Fruit fly (Drosophila melanogaster): Measurements from ENCODE around the gene CG4686.

The CG4686 gene

DNA sequence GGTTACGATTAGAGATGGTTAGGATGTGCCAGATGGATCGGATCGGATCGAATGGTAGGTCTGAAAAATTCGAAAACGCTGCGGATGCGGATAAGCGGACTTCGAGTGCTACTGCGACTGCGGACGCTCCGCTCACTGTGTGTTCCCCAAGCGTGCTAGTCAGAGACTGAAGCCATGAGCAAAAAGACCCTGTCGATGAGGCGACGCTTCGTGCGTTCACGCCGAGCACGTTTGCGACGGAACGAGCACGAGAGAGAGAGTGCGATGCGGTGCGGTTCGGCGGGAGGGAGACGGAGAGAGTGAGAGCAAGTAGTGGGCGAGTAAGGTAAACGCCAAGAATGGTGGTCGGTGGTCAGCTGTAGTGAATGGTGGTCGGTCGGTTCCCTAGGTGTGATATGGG, 27.6 kb upstream of the CG4686 start, which contains the start of gene bnl (continued):
- peak; percentile 23 for TF ChIP-seq CG6854 (GFP tag; optimal IDR thresholded peaks at IDR 0.05)
- TF ChIP-seq cwo (GFP tag; optimal IDR thresholded peaks at IDR 0.05), result peak; percentile 85
- peak; percentile 41 for TF ChIP-seq MTF-1 (GFP tag; optimal IDR thresholded peaks at IDR 0.05; ENCODE audit: borderline replicate concordance)
- TF ChIP-seq ara (GFP tag; IDR thresholded peaks at IDR 0.05), result peak; percentile 58; the same call in 1 of the 2 replicates
- TF ChIP-seq dati (GFP tag; IDR thresholded peaks at IDR 0.05), result no peak
- no peak for TF ChIP-seq CG17612 (GFP tag; IDR thresholded peaks at IDR 0.05)
- 0 out of 2 replicates have a peak, but pooled peaks have one; percentile 28 for TF ChIP-seq Oaz (GFP tag; IDR thresholded peaks at IDR 0.05)
- TF ChIP-seq trh (GFP tag; optimal IDR thresholded peaks at IDR 0.05), result no peak
- no peak for TF ChIP-seq Usf (GFP tag; optimal IDR thresholded peaks at IDR 0.05)
- TF ChIP-seq bsh (GFP tag; optimal IDR thresholded peaks at IDR 0.05), result peak; percentile 11 to 29
- no peak for TF ChIP-seq CG10267 (tag; optimal IDR thresholded peaks at IDR 0.05)
- peak in 1 of 2 experiments; percentile 62 for TF ChIP-seq Eip74EF (GFP tag; optimal IDR thresholded peaks at IDR 0.05)
- peak; percentile 31 for TF ChIP-seq phol (tag; optimal IDR thresholded peaks at IDR 0.05)
- no peak for TF ChIP-seq CG7839 (tag; optimal IDR thresholded peaks at IDR 0.05)
- peak; percentile 70 for TF ChIP-seq Drgx (GFP tag; IDR thresholded peaks at IDR 0.05)
- peak; percentile 22; the same call in 1 of the 2 replicates for TF ChIP-seq MBD-R2 (GFP tag; IDR thresholded peaks at IDR 0.05)
- TF ChIP-seq onecut (GFP tag; IDR thresholded peaks at IDR 0.05), result peak; percentile 51
- TF ChIP-seq Hand (GFP tag; optimal IDR thresholded peaks at IDR 0.05), result peak; percentile 6
- TF ChIP-seq CG16779 (GFP tag; IDR thresholded peaks at IDR 0.05), result 0 out of 2 replicates have a peak, but pooled peaks have one; percentile 64
- TF ChIP-seq sqz (GFP tag; optimal IDR thresholded peaks at IDR 0.05), result peak; percentile 9
- no peak for TF ChIP-seq zfh2 (GFP tag; optimal IDR thresholded peaks at IDR 0.05)
- no peak for TF ChIP-seq ase (GFP tag; IDR thresholded peaks at IDR 0.05)
- peak; percentile 22; the same call in 1 of the 2 replicates for TF ChIP-seq GATAe (GFP tag; conservative IDR thresholded peaks at IDR 0.05)
- TF ChIP-seq lbe (GFP tag; optimal IDR thresholded peaks at IDR 0.05), result no peak
- no peak for TF ChIP-seq psq (GFP tag; optimal IDR thresholded peaks at IDR 0.05)
- no peak for TF ChIP-seq CG10565 (GFP tag; optimal IDR thresholded peaks at IDR 0.05)
- TF ChIP-seq CG10654 (GFP tag; optimal IDR thresholded peaks at IDR 0.05), result no peak
- TF ChIP-seq oc (tag; optimal IDR thresholded peaks at IDR 0.05), result peak; percentile 60
- TF ChIP-seq az2 (GFP tag; optimal IDR thresholded peaks at IDR 0.05), result no peak
- peak; percentile 31 for TF ChIP-seq Hey (tag; optimal IDR thresholded peaks at IDR 0.05)
- TF ChIP-seq Dip2 (GFP tag; IDR thresholded peaks at IDR 0.05), result no peak
- TF ChIP-seq Bdp1 (GFP tag; optimal IDR thresholded peaks at IDR 0.05), result peak; percentile 53
- no peak for TF ChIP-seq h (optimal IDR thresholded peaks at IDR 0.05)
- peak; percentile 56 for TF ChIP-seq Side (GFP tag; optimal IDR thresholded peaks at IDR 0.05)
- TF ChIP-seq CG6254 (GFP tag; optimal IDR thresholded peaks at IDR 0.05), result peak; percentile 16
- peak; percentile 6 for TF ChIP-seq NC2α (GFP tag; optimal IDR thresholded peaks at IDR 0.05)
- peak; percentile 28 for TF ChIP-seq Myb (GFP tag; optimal IDR thresholded peaks at IDR 0.05)
- TF ChIP-seq Bgb (GFP tag; IDR thresholded peaks at IDR 0.05; ENCODE audit: partially characterized antibody), result peak; percentile 76
- no peak for TF ChIP-seq Dfd (GFP tag; optimal IDR thresholded peaks at IDR 0.05)
- TF ChIP-seq Doc2 (GFP tag; IDR thresholded peaks at IDR 0.05), result no peak
- no peak for TF ChIP-seq CG6683 (GFP tag; optimal IDR thresholded peaks at IDR 0.05)
- peak; percentile 54 for TF ChIP-seq Hmr (GFP tag; optimal IDR thresholded peaks at IDR 0.05)
- no peak for TF ChIP-seq D19B (GFP tag; optimal IDR thresholded peaks at IDR 0.05)
- TF ChIP-seq bbx (GFP tag; IDR thresholded peaks at IDR 0.05; ENCODE audit: partially characterized antibody), result peak; percentile 76
- TF ChIP-seq ken (GFP tag; IDR thresholded peaks at IDR 0.05), result peak; percentile 40; the same call in 1 of the 3 replicates
- TF ChIP-seq Doc3 (GFP tag; IDR thresholded peaks at IDR 0.05; ENCODE audit: partially characterized antibody), result 0 out of 3 replicates have a peak, but pooled peaks have one; percentile 21
- no peak for TF ChIP-seq CG8281 (tag; optimal IDR thresholded peaks at IDR 0.05)
- peak; percentile 64 for TF ChIP-seq wek (GFP tag; optimal IDR thresholded peaks at IDR 0.05)
- TF ChIP-seq Mrtf (GFP tag; IDR thresholded peaks at IDR 0.05), result no peak
- TF ChIP-seq pita (GFP tag; optimal IDR thresholded peaks at IDR 0.05), result no peak

Measured in whole organism, embryonic.